Fruit fly (Drosophila melanogaster): ENCODE results near the gene Not10.

Gene Not10

DNA sequence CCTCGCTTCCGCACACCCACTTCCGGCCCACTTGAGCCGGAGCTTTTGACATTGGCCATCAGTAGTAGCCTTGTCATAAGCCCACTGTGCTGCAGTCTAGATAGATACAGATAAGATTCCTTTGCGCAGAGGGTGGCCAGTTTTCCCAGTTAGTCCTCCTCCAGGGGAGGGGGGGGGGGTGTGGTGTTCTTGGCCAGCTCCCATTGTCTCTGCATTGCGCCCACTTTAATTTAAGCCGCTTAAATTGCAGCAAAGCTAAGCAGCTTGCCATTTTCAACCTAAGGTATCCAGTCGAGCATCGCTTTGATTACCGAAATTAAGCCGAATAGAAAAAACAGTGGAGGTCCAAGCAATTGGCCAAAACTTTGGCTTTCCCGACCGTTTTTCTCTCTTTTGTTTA, 7.7 kb upstream of the Not10 start:
- TF ChIP-seq CG12768 (GFP tag; optimal IDR thresholded peaks at IDR 0.05), result no peak
- TF ChIP-seq cic (GFP tag; optimal IDR thresholded peaks at IDR 0.05), result no peak
- no peak for TF ChIP-seq CG33017 (tag; optimal IDR thresholded peaks at IDR 0.05)
- no peak for TF ChIP-seq CG11617 (GFP tag; optimal IDR thresholded peaks at IDR 0.05)
- no peak for TF ChIP-seq cnc (optimal IDR thresholded peaks at IDR 0.05)
- TF ChIP-seq pad (GFP tag; optimal IDR thresholded peaks at IDR 0.05), result no peak
- TF ChIP-seq Crg-1 (GFP tag; optimal IDR thresholded peaks at IDR 0.05), result no peak
- TF ChIP-seq Hr96 (GFP tag; optimal IDR thresholded peaks at IDR 0.05), result no peak

DNA sequence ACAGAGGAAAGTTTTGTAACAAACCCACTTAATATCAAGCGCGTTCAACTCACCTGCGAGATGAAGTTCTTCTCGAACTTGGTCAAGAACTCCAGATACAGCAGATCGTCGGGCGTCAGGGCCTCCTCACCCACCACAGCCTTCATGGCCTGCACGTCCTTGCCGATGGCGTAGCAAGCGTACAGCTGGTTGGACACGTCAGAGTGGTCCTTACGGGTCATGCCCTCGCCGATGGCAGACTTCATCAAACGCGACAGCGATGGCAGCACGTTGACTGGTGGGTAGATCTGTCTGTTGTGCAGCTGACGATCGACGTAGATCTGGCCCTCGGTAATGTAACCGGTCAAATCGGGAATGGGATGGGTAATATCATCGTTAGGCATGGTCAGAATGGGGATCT, 5.5 kb upstream of the Not10 start:
- TF ChIP-seq bab1 (GFP tag; optimal IDR thresholded peaks at IDR 0.05), result no peak

DNA sequence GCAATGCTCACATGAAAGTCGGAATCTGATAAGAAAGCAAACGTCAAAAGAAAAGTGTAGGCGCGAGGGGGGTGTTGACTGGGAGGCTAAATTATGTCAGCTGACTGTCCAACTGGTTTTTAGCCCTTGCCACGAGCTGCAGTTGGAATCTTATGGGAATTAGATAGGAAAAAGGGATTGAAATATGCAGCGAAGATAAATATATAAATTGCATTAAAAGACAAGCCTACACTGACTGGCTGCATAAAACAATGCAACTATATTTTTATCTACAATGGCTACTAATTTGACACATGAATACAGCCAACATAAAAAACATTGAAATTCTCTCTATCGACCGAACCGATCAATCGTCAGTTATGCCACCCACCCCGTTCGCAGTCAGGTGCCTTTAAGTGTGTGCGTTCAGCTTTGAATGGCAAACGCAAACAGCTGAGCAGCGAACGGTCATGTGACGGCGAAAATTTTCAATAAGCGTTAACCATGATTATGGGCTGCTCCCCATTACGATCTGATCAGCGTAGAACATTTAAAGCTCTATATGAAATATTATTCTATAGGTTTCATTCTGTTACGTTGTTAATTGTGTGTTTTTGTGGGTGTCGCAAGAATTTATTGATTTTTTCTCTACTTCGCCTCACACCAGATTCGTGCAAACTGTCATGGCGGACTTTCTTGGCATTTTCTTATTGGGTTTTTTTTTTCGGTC, 3.6 kb upstream of the Not10 start:
- TF ChIP-seq CG7045 (GFP tag; optimal IDR thresholded peaks at IDR 0.05) (no peak), Hr96 (GFP tag; optimal IDR thresholded peaks at IDR 0.05) (peak; percentile 2), Mnt (GFP tag; optimal IDR thresholded peaks at IDR 0.05) (peak; percentile 54), cic (GFP tag; optimal IDR thresholded peaks at IDR 0.05) (peak; percentile 19), kay (GFP tag; ENCODE audit: borderline replicate concordance) (no peak), CG5204 (GFP tag; optimal IDR thresholded peaks at IDR 0.05) (no peak), CG12768 (GFP tag; optimal IDR thresholded peaks at IDR 0.05) (peak; percentile 3), toe (GFP tag; optimal IDR thresholded peaks at IDR 0.05) (peak; percentile 32)

DNA sequence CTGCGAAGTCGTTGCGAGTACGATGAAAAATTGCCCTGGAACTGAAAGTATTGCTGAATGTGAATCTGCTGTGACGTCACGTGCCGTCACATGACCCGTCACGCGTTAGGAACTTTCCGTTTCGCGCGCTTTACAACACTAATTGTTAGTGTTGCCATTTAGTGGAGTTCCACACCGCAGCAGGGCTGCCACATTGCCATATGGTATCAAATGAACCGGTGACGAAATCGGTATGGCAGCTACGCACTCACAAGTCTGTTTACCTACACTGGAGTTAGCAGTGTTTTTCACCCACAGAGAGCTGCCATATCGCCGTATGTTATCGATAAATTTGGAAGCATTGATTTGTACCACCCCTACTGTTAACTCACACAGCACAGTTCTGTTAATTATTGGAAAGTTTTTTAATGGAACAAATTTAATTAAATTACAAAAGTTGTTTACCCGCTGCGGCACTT, 2.7 kb upstream of the Not10 start, which contains the start of the genes Vha55 and Snx3:
Vha55 (minus strand) TSS at position 139 of the 458 bp plus-strand sequence.
Snx3 (plus strand) TSS at position 341 of the 458 bp plus-strand sequence.
- TF ChIP-seq CG5204 (GFP tag; optimal IDR thresholded peaks at IDR 0.05), result no peak
- TF ChIP-seq CG11617 (GFP tag; optimal IDR thresholded peaks at IDR 0.05), result no peak
- TF ChIP-seq Clk (GFP tag; optimal IDR thresholded peaks at IDR 0.05), result peak; percentile 83
- peak; percentile 91 for TF ChIP-seq ovo (GFP tag; optimal IDR thresholded peaks at IDR 0.05)
- TF ChIP-seq bab1 (GFP tag; optimal IDR thresholded peaks at IDR 0.05), result peak; percentile 81
- TF ChIP-seq tj (GFP tag; optimal IDR thresholded peaks at IDR 0.05), result peak; percentile 3
- peak; percentile 89 for TF ChIP-seq cic (GFP tag; optimal IDR thresholded peaks at IDR 0.05)
- TF ChIP-seq CG7101 (tag; optimal IDR thresholded peaks at IDR 0.05), result peak; percentile 79
- TF ChIP-seq Mnt (GFP tag; optimal IDR thresholded peaks at IDR 0.05), result peak; percentile 92
- peak; percentile 66 for TF ChIP-seq CG33017 (tag; optimal IDR thresholded peaks at IDR 0.05)
- peak; percentile 63 for TF ChIP-seq CG14711 (tag; optimal IDR thresholded peaks at IDR 0.05)
- TF ChIP-seq CG7045 (GFP tag; optimal IDR thresholded peaks at IDR 0.05), result peak; percentile 53
- TF ChIP-seq Hr96 (GFP tag; optimal IDR thresholded peaks at IDR 0.05), result peak; percentile 82
- TF ChIP-seq pad (GFP tag; optimal IDR thresholded peaks at IDR 0.05), result peak; percentile 85
- TF ChIP-seq toe (GFP tag; optimal IDR thresholded peaks at IDR 0.05), result peak; percentile 81
- TF ChIP-seq CG12768 (GFP tag; optimal IDR thresholded peaks at IDR 0.05), result peak; percentile 61
- no peak for TF ChIP-seq cnc (optimal IDR thresholded peaks at IDR 0.05)
- peak; percentile 95 for TF ChIP-seq CG1620 (GFP tag; optimal IDR thresholded peaks at IDR 0.05)
- no peak for TF ChIP-seq kay (GFP tag; ENCODE audit: borderline replicate concordance)
- peak; percentile 90 for TF ChIP-seq Crg-1 (GFP tag; optimal IDR thresholded peaks at IDR 0.05)

DNA sequence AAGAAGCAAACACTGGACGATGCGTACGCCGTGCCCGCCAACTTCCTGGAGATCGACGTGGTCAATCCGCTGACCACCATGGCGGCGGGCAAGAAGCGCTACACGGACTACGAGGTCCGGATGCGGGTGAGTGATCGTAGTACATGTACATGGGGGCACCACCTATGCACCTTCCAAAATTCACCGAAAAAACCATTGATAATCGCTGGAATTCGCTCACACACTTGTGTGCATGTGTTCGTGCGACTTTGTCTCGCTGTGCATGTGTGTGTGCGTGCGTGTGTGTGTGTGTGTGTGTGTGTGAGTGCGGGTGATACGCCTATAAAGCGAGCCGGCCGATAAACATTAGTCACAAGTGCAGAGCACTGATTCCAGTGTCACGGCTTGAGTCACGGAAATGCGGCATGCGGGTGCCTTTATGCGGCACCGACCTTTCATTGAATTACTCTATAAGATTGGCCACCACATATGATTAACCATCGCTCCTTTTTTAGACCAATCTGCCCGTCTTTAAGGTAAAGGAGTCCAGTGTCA, 2.0 kb upstream of the Not10 start:
- TF ChIP-seq CG14711 (tag; optimal IDR thresholded peaks at IDR 0.05), result no peak
- peak; percentile 81 for TF ChIP-seq kay (GFP tag; ENCODE audit: borderline replicate concordance)

DNA sequence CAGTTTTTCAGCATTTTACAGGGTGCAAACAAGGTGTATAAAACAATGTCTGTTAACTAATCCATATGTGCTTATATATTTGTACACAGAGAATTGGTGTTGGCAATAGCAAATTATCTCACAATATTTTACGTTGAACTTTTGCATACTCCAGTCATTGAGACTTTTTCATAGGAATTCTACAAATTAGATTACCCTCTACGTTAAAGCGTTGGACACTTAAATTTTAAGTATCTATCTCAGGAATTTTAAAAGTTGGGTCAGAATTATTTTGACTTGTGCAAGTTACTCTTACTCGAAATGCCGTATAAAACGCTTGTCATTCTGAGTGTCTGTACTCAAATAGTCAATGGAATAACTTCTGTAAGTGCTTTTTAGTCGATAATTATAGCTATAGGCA, 2.6 kb downstream of the Not10 start, which contains the start of gene CG18530:
CG18530 (plus strand) TSS at position 301 of the 400 bp plus-strand sequence.
- TF ChIP-seq CG7045 (GFP tag; optimal IDR thresholded peaks at IDR 0.05), result no peak
- no peak for TF ChIP-seq ovo (GFP tag; optimal IDR thresholded peaks at IDR 0.05)
- TF ChIP-seq CG11617 (GFP tag; optimal IDR thresholded peaks at IDR 0.05), result no peak
- TF ChIP-seq CG7101 (tag; optimal IDR thresholded peaks at IDR 0.05), result no peak
- TF ChIP-seq bab1 (GFP tag; optimal IDR thresholded peaks at IDR 0.05), result no peak
- TF ChIP-seq CG12768 (GFP tag; optimal IDR thresholded peaks at IDR 0.05), result no peak
- no peak for TF ChIP-seq Hr96 (GFP tag; optimal IDR thresholded peaks at IDR 0.05)
- TF ChIP-seq CG5204 (GFP tag; optimal IDR thresholded peaks at IDR 0.05), result no peak
- TF ChIP-seq toe (GFP tag; optimal IDR thresholded peaks at IDR 0.05), result no peak
- TF ChIP-seq CG1620 (GFP tag; optimal IDR thresholded peaks at IDR 0.05), result no peak
- TF ChIP-seq pad (GFP tag; optimal IDR thresholded peaks at IDR 0.05), result no peak
- TF ChIP-seq tj (GFP tag; optimal IDR thresholded peaks at IDR 0.05), result no peak
- TF ChIP-seq CG33017 (tag; optimal IDR thresholded peaks at IDR 0.05), result no peak
- no peak for TF ChIP-seq CG14711 (tag; optimal IDR thresholded peaks at IDR 0.05)
- no peak for TF ChIP-seq Mnt (GFP tag; optimal IDR thresholded peaks at IDR 0.05)
- TF ChIP-seq Clk (GFP tag; optimal IDR thresholded peaks at IDR 0.05), result no peak

DNA sequence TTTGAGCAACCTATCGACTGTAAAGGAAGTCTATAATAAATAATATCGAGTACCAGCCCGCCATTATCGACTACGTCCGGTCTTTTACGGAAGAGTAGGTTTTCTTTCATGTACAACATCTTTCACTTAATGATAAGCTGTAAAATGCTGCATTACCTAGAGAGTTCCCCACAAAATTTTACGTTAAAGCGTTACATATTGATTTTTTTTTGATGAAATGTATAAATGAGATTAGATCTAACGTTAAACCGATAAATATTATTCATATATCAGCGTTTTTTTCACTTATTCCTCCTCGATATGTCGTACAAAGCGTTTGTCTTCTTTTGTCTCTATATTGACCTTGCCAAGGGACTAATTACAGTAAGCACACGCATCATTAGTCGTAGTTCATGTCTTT, 4.2 kb downstream of the Not10 start, which contains the start of gene CG11598:
CG11598 (plus strand) TSS at position 301 of the 400 bp plus-strand sequence.
- TF ChIP-seq Clk (GFP tag; optimal IDR thresholded peaks at IDR 0.05), result no peak
- no peak for TF ChIP-seq cnc (optimal IDR thresholded peaks at IDR 0.05)
- no peak for TF ChIP-seq CG7045 (GFP tag; optimal IDR thresholded peaks at IDR 0.05)
- TF ChIP-seq CG14711 (tag; optimal IDR thresholded peaks at IDR 0.05), result no peak
- TF ChIP-seq CG1620 (GFP tag; optimal IDR thresholded peaks at IDR 0.05), result no peak
- TF ChIP-seq Mnt (GFP tag; optimal IDR thresholded peaks at IDR 0.05), result no peak
- TF ChIP-seq Hr96 (GFP tag; optimal IDR thresholded peaks at IDR 0.05), result no peak
- no peak for TF ChIP-seq CG12768 (GFP tag; optimal IDR thresholded peaks at IDR 0.05)
- no peak for TF ChIP-seq cic (GFP tag; optimal IDR thresholded peaks at IDR 0.05)
- no peak for TF ChIP-seq CG7101 (tag; optimal IDR thresholded peaks at IDR 0.05)
- TF ChIP-seq CG11617 (GFP tag; optimal IDR thresholded peaks at IDR 0.05), result no peak
- no peak for TF ChIP-seq pad (GFP tag; optimal IDR thresholded peaks at IDR 0.05)
- TF ChIP-seq tj (GFP tag; optimal IDR thresholded peaks at IDR 0.05), result no peak
- no peak for TF ChIP-seq bab1 (GFP tag; optimal IDR thresholded peaks at IDR 0.05)
- no peak for TF ChIP-seq toe (GFP tag; optimal IDR thresholded peaks at IDR 0.05)
- no peak for TF ChIP-seq CG5204 (GFP tag; optimal IDR thresholded peaks at IDR 0.05)
- TF ChIP-seq kay (GFP tag; ENCODE audit: borderline replicate concordance), result no peak
- TF ChIP-seq CG33017 (tag; optimal IDR thresholded peaks at IDR 0.05), result no peak
- TF ChIP-seq ovo (GFP tag; optimal IDR thresholded peaks at IDR 0.05), result no peak
- TF ChIP-seq Crg-1 (GFP tag; optimal IDR thresholded peaks at IDR 0.05), result no peak

All from whole organism, adult.